Fruit fly (Drosophila melanogaster) whole organism, adult: ENCODE measurements around the gene Msp300.

Experiments used
- CG5204 ChIP-seq: fragments of 200-800 bp; sonication (Bioruptor generic); optimal IDR thresholded peaks from 2 replicates; lab custom pipeline; 2016; ENCODE audit warnings: missing biosample characterization, missing genetic modification characterization
- CG7045 ChIP-seq: fragments of 200-800 bp; sonication (Bioruptor generic); optimal IDR thresholded peaks from 2 replicates; lab custom pipeline; 2017; ENCODE audit warnings: missing biosample characterization, mild to moderate bottlenecking, missing genetic modification characterization
- tj ChIP-seq: fragments of 200-800 bp; sonication (Bioruptor generic); optimal IDR thresholded peaks from 3 replicates; lab custom pipeline; 2017; ENCODE audit warnings: missing biosample characterization, mild to moderate bottlenecking, missing genetic modification characterization, moderate library complexity

- TF ChIP-seq CG7045 (GFP tag; lab: Kevin White, UChicago) = no peak
- TF ChIP-seq tj (GFP tag; lab: Kevin White, UChicago) = no peak
- no peak for TF ChIP-seq CG5204 (GFP tag; lab: Kevin White, UChicago)
Observed at dm6 chr2L:5114879-5115278, 14.2 kb downstream of the Msp300 start.
